Fruit fly (Drosophila melanogaster): ENCODE data around the gene Bicra.

DNA sequence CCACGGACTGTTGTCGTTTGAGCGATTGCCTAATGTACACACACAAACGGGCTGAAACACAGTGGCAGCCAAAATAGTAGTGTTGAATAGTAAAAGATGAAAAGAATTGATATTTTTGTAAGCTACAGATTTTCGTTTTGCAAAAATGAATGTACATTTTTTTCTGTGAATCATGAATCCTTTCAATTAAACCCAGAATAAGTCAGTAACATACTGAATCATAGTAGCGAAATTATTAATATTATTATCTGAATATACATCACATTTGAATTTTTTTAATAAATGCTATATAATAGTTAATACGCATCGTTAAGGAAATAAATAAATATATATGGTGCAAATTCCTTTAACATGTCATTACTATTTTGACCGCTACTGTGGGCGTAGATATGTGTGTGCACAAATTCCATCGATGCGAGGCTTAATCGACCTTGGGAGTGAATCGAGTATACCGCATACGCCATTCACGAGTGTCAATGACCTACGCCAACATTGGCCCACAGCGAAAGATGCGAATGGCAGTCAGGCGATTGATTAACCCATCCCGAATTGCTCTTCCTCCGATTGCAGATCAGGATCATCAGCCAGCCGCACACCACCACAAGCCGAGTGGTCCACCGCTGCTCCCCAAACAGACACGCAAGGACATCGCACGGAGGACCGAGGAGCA is 22.2 kb upstream of the Bicra start:
- peak; percentile 44 for TF ChIP-seq Ets98B (GFP tag; IDR thresholded peaks at IDR 0.05)
- TF ChIP-seq EcR (GFP tag; optimal IDR thresholded peaks at IDR 0.05), result peak; percentile 70
